Fruit fly (Drosophila melanogaster) whole organism, embryonic: ENCODE results near the gene CG5500.

Experiments
- Adf1 ChIP-seq: fragments of 200-800 bp; sonication (Bioruptor generic); IDR thresholded peaks from 2 replicates; pipeline ENCODE4 v1.3.6; 2022; ENCODE audit warnings: missing biosample characterization, missing genetic modification characterization
- Asciz ChIP-seq: fragments of 200-800 bp; sonication (Bioruptor generic); optimal IDR thresholded peaks from 2 replicates; lab custom pipeline; 2017; ENCODE audit warnings: missing biosample characterization, mild to moderate bottlenecking, missing genetic modification characterization, missing genetic modification reagents
- Atf3 ChIP-seq: fragments of 200-800 bp; sonication (Bioruptor generic); optimal IDR thresholded peaks from 3 replicates; lab custom pipeline; 2016; ENCODE audit warnings: missing biosample characterization, missing genetic modification characterization
- B-H1 ChIP-seq: fragments of 200-800 bp; sonication (Bioruptor generic); IDR thresholded peaks from 3 replicates; pipeline ENCODE4 v1.3.6; 2022; ENCODE audit warnings: missing biosample characterization, missing genetic modification characterization
- CG10267 ChIP-seq: fragments of 200-800 bp; sonication (Bioruptor generic); optimal IDR thresholded peaks from 2 replicates; lab custom pipeline; 2018; ENCODE audit warnings: missing biosample characterization, mild to moderate bottlenecking, missing genetic modification characterization, moderate library complexity
- CG10979 ChIP-seq: fragments of 200-800 bp; sonication (Bioruptor generic); optimal IDR thresholded peaks from 2 replicates; lab custom pipeline; 2018; ENCODE audit warnings: missing biosample characterization, mild to moderate bottlenecking, missing genetic modification characterization, moderate library complexity
- CG11093 ChIP-seq: fragments of 200-800 bp; sonication (Bioruptor generic); IDR thresholded peaks from 3 replicates; pipeline ENCODE4 v1.3.6; 2022; ENCODE audit warnings: missing biosample characterization, missing genetic modification characterization
- CG11560 ChIP-seq: fragments of 200-800 bp; sonication (Bioruptor generic); IDR thresholded peaks from 3 replicates; pipeline ENCODE4 v1.3.6; 2022; ENCODE audit warnings: missing biosample characterization, missing genetic modification characterization
- CG11723 ChIP-seq: fragments of 200-800 bp; sonication (Bioruptor generic); optimal IDR thresholded peaks from 2 replicates; lab custom pipeline; 2017; ENCODE audit warnings: missing biosample characterization, mild to moderate bottlenecking, missing genetic modification characterization
- CG13624 ChIP-seq: fragments of 200-800 bp; sonication (Bioruptor generic); optimal IDR thresholded peaks from 2 replicates; lab custom pipeline; 2016; ENCODE audit warnings: missing biosample characterization, missing genetic modification characterization
- CG14441 ChIP-seq: fragments of 200-800 bp; sonication (Bioruptor generic); IDR thresholded peaks from 2 replicates; pipeline ENCODE4 v1.3.6; 2022; ENCODE audit warnings: missing biosample characterization, missing genetic modification characterization
- CG16779 ChIP-seq: fragments of 200-800 bp; sonication (Bioruptor generic); IDR thresholded peaks from 2 replicates; pipeline ENCODE4 v1.3.6; 2022; ENCODE audit warnings: missing biosample characterization, missing genetic modification characterization
- CG16863 ChIP-seq: fragments of 200-800 bp; sonication (Bioruptor generic); optimal IDR thresholded peaks from 3 replicates; lab custom pipeline; 2016; ENCODE audit warnings: missing biosample characterization, missing genetic modification characterization
- CG2129 ChIP-seq: fragments of 200-800 bp; sonication (Bioruptor generic); IDR thresholded peaks from 2 replicates; pipeline ENCODE4 v1.3.6; 2022; ENCODE audit warnings: missing biosample characterization, missing genetic modification characterization; ENCODE audit not compliant: partially characterized antibody
- CG2202 ChIP-seq: fragments of 200-800 bp; sonication (Bioruptor generic); optimal IDR thresholded peaks from 2 replicates; lab custom pipeline; 2018; ENCODE audit warnings: missing biosample characterization, mild to moderate bottlenecking, missing genetic modification characterization
- CG3065 ChIP-seq: fragments of 200-800 bp; sonication (Bioruptor generic); optimal IDR thresholded peaks from 2 replicates; lab custom pipeline; 2016; ENCODE audit warnings: missing biosample characterization, missing genetic modification characterization
- CG31365 ChIP-seq: fragments of 200-800 bp; sonication (Bioruptor generic); optimal IDR thresholded peaks from 2 replicates; lab custom pipeline; 2018; ENCODE audit warnings: missing biosample characterization, mild to moderate bottlenecking, missing genetic modification characterization
- CG3407 ChIP-seq: fragments of 200-800 bp; sonication (Bioruptor generic); optimal IDR thresholded peaks from 2 replicates; lab custom pipeline; 2018; ENCODE audit warnings: missing biosample characterization, mild to moderate bottlenecking, missing genetic modification characterization
- CG34422 ChIP-seq: fragments of 200-800 bp; sonication (Bioruptor generic); IDR thresholded peaks from 3 replicates; pipeline ENCODE4 v1.3.6; 2022; ENCODE audit warnings: missing biosample characterization, missing genetic modification characterization
- CG4820 ChIP-seq: fragments of 200-800 bp; sonication (Bioruptor generic); optimal IDR thresholded peaks from 3 replicates; lab custom pipeline; 2016; ENCODE audit warnings: missing biosample characterization, missing genetic modification characterization
- CG6254 ChIP-seq: fragments of 200-800 bp; sonication (Bioruptor generic); optimal IDR thresholded peaks from 3 replicates; lab custom pipeline; 2017; ENCODE audit warnings: mild to moderate bottlenecking, missing biosample characterization, missing genetic modification reagents, missing genetic modification characterization
- CG7745 ChIP-seq: fragments of 200-800 bp; sonication (Bioruptor generic); optimal IDR thresholded peaks from 2 replicates; lab custom pipeline; 2018; ENCODE audit warnings: missing biosample characterization, mild to moderate bottlenecking, missing genetic modification characterization, moderate library complexity
- CG8388 ChIP-seq: fragments of 200-800 bp; sonication (Bioruptor generic); optimal IDR thresholded peaks from 2 replicates; lab custom pipeline; 2019; ENCODE audit warnings: missing biosample characterization, mild to moderate bottlenecking, missing genetic modification characterization, moderate library complexity
- CG9797 ChIP-seq: fragments of 200-800 bp; sonication (Bioruptor generic); optimal IDR thresholded peaks from 3 replicates; lab custom pipeline; 2018; ENCODE audit warnings: missing biosample characterization, mild to moderate bottlenecking, missing genetic modification characterization
- Camta ChIP-seq: fragments of 200-800 bp; sonication (Bioruptor generic); optimal IDR thresholded peaks from 2 replicates; lab custom pipeline; 2016; ENCODE audit warnings: missing biosample characterization, missing genetic modification characterization
- Chrac-16 ChIP-seq: fragments of 200-800 bp; sonication (Bioruptor generic); optimal IDR thresholded peaks from 3 replicates; lab custom pipeline; 2016; ENCODE audit warnings: missing biosample characterization, missing genetic modification characterization
- Doc2 ChIP-seq: fragments of 200-800 bp; sonication (Bioruptor generic); IDR thresholded peaks from 2 replicates; pipeline ENCODE4 v1.3.6; 2022; ENCODE audit warnings: missing biosample characterization, missing genetic modification characterization
- H2.0 ChIP-seq: fragments of 200-800 bp; sonication (Bioruptor generic); IDR thresholded peaks from 2 replicates; pipeline ENCODE4 v1.3.6; 2022; ENCODE audit warnings: missing biosample characterization, missing genetic modification characterization
- Hmr ChIP-seq: fragments of 200-800 bp; sonication (Bioruptor generic); optimal IDR thresholded peaks from 3 replicates; lab custom pipeline; 2017; ENCODE audit warnings: mild to moderate bottlenecking, missing biosample characterization, missing genetic modification reagents, missing genetic modification characterization
- Hr78 ChIP-seq, 2 experiments: fragments of 200-800 bp in 1 of 2; fragments of >200 bp in 1 of 2; sonication (Bioruptor generic) in 1 of 2; optimal IDR thresholded peaks; 2 replicates each; lab custom pipeline; 2017 to 2019; ENCODE audit warnings: missing biosample characterization in 2 of 2, missing genetic modification characterization in 2 of 2, mild to moderate bottlenecking in 1 of 2, moderate library complexity in 1 of 2
- Mrtf ChIP-seq: fragments of 200-800 bp; sonication (Bioruptor generic); IDR thresholded peaks from 3 replicates; pipeline ENCODE4 v1.3.6; 2022; ENCODE audit warnings: missing biosample characterization, missing genetic modification characterization
- Sry-β ChIP-seq: fragments of 200-800 bp; sonication (Bioruptor generic); optimal IDR thresholded peaks from 2 replicates; lab custom pipeline; 2018; ENCODE audit warnings: missing biosample characterization, mild to moderate bottlenecking, missing genetic modification characterization, moderate library complexity
- ab ChIP-seq: fragments of 200-800 bp; sonication (Bioruptor generic); optimal IDR thresholded peaks from 2 replicates; lab custom pipeline; 2016; ENCODE audit warnings: missing biosample characterization, missing genetic modification characterization
- bigmax ChIP-seq: fragments of 200-800 bp; sonication (Bioruptor generic); optimal IDR thresholded peaks from 2 replicates; lab custom pipeline; 2018; ENCODE audit warnings: missing biosample characterization, mild to moderate bottlenecking, missing genetic modification characterization
- bowl ChIP-seq: fragments of 200-800 bp; sonication (Bioruptor generic); IDR thresholded peaks from 2 replicates; pipeline ENCODE4 v1.3.6; 2022; ENCODE audit warnings: missing biosample characterization, missing genetic modification characterization
- chinmo ChIP-seq: fragments of 200-800 bp; sonication (Bioruptor generic); IDR thresholded peaks from 4 replicates; pipeline ENCODE4 v1.3.6; 2022; ENCODE audit warnings: missing biosample characterization, missing genetic modification characterization; ENCODE audit not compliant: partially characterized antibody
- dm ChIP-seq: fragments of 200-800 bp; sonication (Bioruptor generic); optimal IDR thresholded peaks from 3 replicates; lab custom pipeline; 2016; ENCODE audit warnings: missing biosample characterization, missing genetic modification characterization
- fd64A ChIP-seq: fragments of 200-800 bp; sonication (Bioruptor generic); optimal IDR thresholded peaks from 3 replicates; lab custom pipeline; 2018; ENCODE audit warnings: missing biosample characterization, mild to moderate bottlenecking, missing genetic modification characterization
- gcm ChIP-seq: fragments of 200-800 bp; sonication (Bioruptor generic); optimal IDR thresholded peaks from 2 replicates; lab custom pipeline; 2019; ENCODE audit warnings: missing biosample characterization, mild to moderate bottlenecking, missing genetic modification characterization, moderate library complexity
- ham ChIP-seq: fragments of 200-800 bp; sonication (Bioruptor generic); IDR thresholded peaks from 2 replicates; pipeline ENCODE4 v1.3.6; 2022; ENCODE audit warnings: missing biosample characterization, missing genetic modification characterization
- jigr1 ChIP-seq: fragments of 200-800 bp; sonication (Bioruptor generic); IDR thresholded peaks from 3 replicates; pipeline ENCODE4 v1.3.6; 2022; ENCODE audit warnings: missing biosample characterization, missing genetic modification characterization
- knrl ChIP-seq: fragments of 200-800 bp; sonication (Bioruptor generic); IDR thresholded peaks from 3 replicates; pipeline ENCODE4 v1.3.6; 2022; ENCODE audit warnings: missing biosample characterization, missing genetic modification characterization; ENCODE audit not compliant: partially characterized antibody
- pnt ChIP-seq: fragments of 200-800 bp; sonication (Bioruptor generic); optimal IDR thresholded peaks from 3 replicates; lab custom pipeline; 2016; ENCODE audit warnings: missing biosample characterization, missing genetic modification characterization
- ranshi ChIP-seq: fragments of 200-800 bp; sonication (Bioruptor generic); IDR thresholded peaks from 2 replicates; pipeline ENCODE4 v1.3.6; 2022; ENCODE audit warnings: missing biosample characterization, missing genetic modification characterization
- sd ChIP-seq: fragments of 200-800 bp; sonication (Bioruptor generic); optimal IDR thresholded peaks from 3 replicates; lab custom pipeline; 2018; ENCODE audit warnings: missing biosample characterization, mild to moderate bottlenecking, missing genetic modification characterization, moderate library complexity
- sisA ChIP-seq: fragments of 200-800 bp; sonication (Bioruptor generic); IDR thresholded peaks from 2 replicates; pipeline ENCODE4 v1.3.6; 2022; ENCODE audit warnings: missing biosample characterization, missing genetic modification characterization
- slbo ChIP-seq: fragments of 200-800 bp; sonication (Bioruptor generic); IDR thresholded peaks from 2 replicates; pipeline ENCODE4 v1.3.6; 2022; ENCODE audit warnings: missing biosample characterization, missing genetic modification characterization
- twi ChIP-seq: fragments of 200-800 bp; optimal IDR thresholded peaks from 2 replicates; lab custom pipeline; 2019; ENCODE audit warnings: missing biosample characterization, mild to moderate bottlenecking, missing genetic modification characterization, moderate library complexity
- zf30C ChIP-seq: fragments of 200-800 bp; sonication (Bioruptor generic); optimal IDR thresholded peaks from 3 replicates; lab custom pipeline; 2018; ENCODE audit warnings: missing biosample characterization, mild to moderate bottlenecking, missing genetic modification characterization
- zfh1 ChIP-seq: fragments of 200-800 bp; sonication (Bioruptor generic); IDR thresholded peaks from 3 replicates; pipeline ENCODE4 v1.3.6; 2022; ENCODE audit warnings: missing biosample characterization, missing genetic modification characterization
- zfh2 ChIP-seq: fragments of 200-800 bp; sonication (Bioruptor generic); optimal IDR thresholded peaks from 2 replicates; lab custom pipeline; 2016; ENCODE audit warnings: missing biosample characterization, missing genetic modification characterization

Gene CG5500

DNA sequence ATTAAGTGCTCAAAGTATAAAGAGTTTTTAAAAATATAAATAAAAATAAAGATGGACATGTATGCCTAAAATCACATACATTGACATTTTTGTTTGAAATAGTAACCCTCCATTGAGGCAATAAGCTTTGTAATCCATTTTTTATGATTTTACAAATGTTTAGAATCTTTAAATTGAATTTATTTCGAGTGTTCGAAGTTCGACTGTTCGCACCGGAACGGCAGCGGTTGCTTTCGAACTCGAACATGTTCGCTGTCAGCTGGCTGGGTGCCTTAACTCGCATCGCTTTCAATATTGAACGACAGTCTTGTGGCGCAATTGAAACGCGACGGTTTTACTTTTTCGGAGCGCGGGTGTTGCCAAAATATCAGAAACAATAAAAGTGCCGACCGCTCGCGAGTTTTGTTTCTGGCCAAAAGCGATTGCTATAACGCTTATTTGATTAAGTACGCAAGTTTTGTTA, 39.1 kb downstream of the CG5500 start, which contains the start of gene CG46339 (continued):
- TF ChIP-seq ranshi (0 out of 2 replicates have a peak, but pooled peaks have one; percentile 15), CG2129 (no peak), ham (GFP tag; lab: Robert Waterston, UW) (no peak), zf30C (GFP tag; lab: Kevin White, UChicago) (no peak), B-H1 (GFP tag; lab: Robert Waterston, UW) (no peak), ab (no peak), Hr78 (GFP tag; optimal IDR thresholded peaks at IDR 0.05; lab: Kevin White, UChicago) (no peak), fd64A (GFP tag; lab: Kevin White, UChicago) (peak; percentile 27), CG7745 (tag; lab: Kevin White, UChicago) (no peak), CG31365 (peak; percentile 62), Chrac-16 (no peak), CG16779 (GFP tag; lab: Robert Waterston, UW) (0 out of 2 replicates have a peak, but pooled peaks have one; percentile 65), CG11723 (GFP tag; lab: Kevin White, UChicago) (peak; percentile 49), Sry-β (GFP tag; lab: Kevin White, UChicago) (no peak), Doc2 (GFP tag; lab: Robert Waterston, UW) (no peak), CG10267 (tag; lab: Kevin White, UChicago) (peak; percentile 65), gcm (peak; percentile 24), bowl (GFP tag; lab: Robert Waterston, UW) (0 out of 2 replicates have a peak, but pooled peaks have one; percentile 13), CG8388 (peak; percentile 27), CG3407 (no peak), sisA (GFP tag; lab: Robert Waterston, UW) (no peak; the same call in 1 of the 2 replicates), Asciz (peak; percentile 25), Hmr (peak; percentile 90), CG34422 (GFP tag; lab: Robert Waterston, UW) (peak; percentile 66; the same call in 1 of the 3 replicates), CG2202 (tag; lab: Kevin White, UChicago) (peak; percentile 6), jigr1 (GFP tag; lab: Robert Waterston, UW) (no peak), CG14441 (GFP tag; lab: Robert Waterston, UW) (0 out of 2 replicates have a peak, but pooled peaks have one; percentile 41), CG4820 (GFP tag; lab: Kevin White, UChicago) (peak; percentile 48), CG10979 (tag; lab: Kevin White, UChicago) (peak; percentile 70), bigmax (GFP tag; lab: Kevin White, UChicago) (peak; percentile 42), CG6254 (GFP tag; lab: Kevin White, UChicago) (peak; percentile 8), zfh2 (GFP tag; lab: Kevin White, UChicago) (no peak), CG11560 (tag; lab: Robert Waterston, UW) (no peak), dm (GFP tag; lab: Kevin White, UChicago) (no peak), zfh1 (no peak), sd (peak; percentile 52), CG3065 (GFP tag; lab: Kevin White, UChicago) (no peak), Camta (no peak), Mrtf (no peak), CG13624 (GFP tag; lab: Kevin White, UChicago) (peak; percentile 11), H2.0 (GFP tag; lab: Robert Waterston, UW) (no peak), CG9797 (GFP tag; lab: Kevin White, UChicago) (no peak), CG11093 (GFP tag; lab: Robert Waterston, UW) (no peak), twi (tag; lab: Kevin White, UChicago) (no peak), slbo (GFP tag; lab: Robert Waterston, UW) (0 out of 2 replicates have a peak, but pooled peaks have one; percentile 27), chinmo (peak; percentile 91; the same call in 2 of the 4 replicates), Atf3 (GFP tag; lab: Kevin White, UChicago) (no peak), Adf1 (GFP tag; lab: Robert Waterston, UW) (peak; percentile 63; the same call in 1 of the 2 replicates), pnt (GFP tag; lab: Kevin White, UChicago) (no peak), CG16863 (GFP tag; lab: Kevin White, UChicago) (no peak), knrl (GFP tag; lab: Robert Waterston, UW) (no peak)
